Worm (Caenorhabditis elegans) whole organism, L4 larva: Measurements from ENCODE around the gene Y59E9AL.8.
"Not testable (repeated sequence)": the region's sequence is repeated elsewhere in the genome, so short reads cannot be mapped to it uniquely, and the experiment has no call there.

Experiments used
- F10B5.3 ChIP-seq: sonication (generic microtip); optimal IDR thresholded peaks from 2 replicates; lab custom pipeline; 2016; ENCODE audit warnings: mild to moderate bottlenecking, missing genetic modification characterization, missing compliant biosample characterization
- Y105C5A.15 ChIP-seq: fragments of 200-800 bp; sonication (Bioruptor generic); IDR thresholded peaks from 2 replicates; pipeline ENCODE4 v1.3.6; 2022; ENCODE audit warnings: missing genetic modification characterization, missing compliant biosample characterization
- Y48G9A.11 ChIP-seq: fragments of 200-800 bp; sonication (Bioruptor generic); IDR thresholded peaks from 2 replicates; pipeline ENCODE4 v1.3.6; 2022; ENCODE audit warnings: missing genetic modification reagents, missing genetic modification characterization, missing compliant biosample characterization
- Y75B8A.6 ChIP-seq: fragments of 200-800 bp; sonication (Bioruptor generic); IDR thresholded peaks from 2 replicates; pipeline ENCODE4 v1.3.6; 2022; ENCODE audit warnings: missing genetic modification reagents, missing genetic modification characterization, missing compliant biosample characterization
- ZK337.2 ChIP-seq: fragments of 200-800 bp; sonication (Bioruptor generic); IDR thresholded peaks from 2 replicates; pipeline ENCODE4 v1.3.6; 2022; ENCODE audit warnings: missing genetic modification reagents, missing genetic modification characterization, missing compliant biosample characterization
- ama-1 ChIP-seq: fragments of 150-350 bp; optimal IDR thresholded peaks from 2 replicates; lab custom pipeline; 2014; ENCODE audit warnings: inconsistent platforms, mixed read lengths
- ceh-28 ChIP-seq: fragments of 150-350 bp; optimal IDR thresholded peaks from 2 replicates; lab custom pipeline; 2014; ENCODE audit warnings: missing biosample characterization, missing genetic modification reagents, missing genetic modification characterization
- ceh-82 ChIP-seq: sonication (generic microtip); optimal IDR thresholded peaks from 2 replicates; lab custom pipeline; 2017; ENCODE audit warnings: missing biosample characterization, missing genetic modification characterization
- ces-1 ChIP-seq: fragments of 150-350 bp; sonication (generic microtip); optimal IDR thresholded peaks from 4 replicates; lab custom pipeline; 2014; ENCODE audit warnings: missing biosample characterization, missing genetic modification reagents, missing genetic modification characterization
- daf-12 ChIP-seq: fragments of 150-350 bp; optimal IDR thresholded peaks from 2 replicates; lab custom pipeline; 2014; ENCODE audit warnings: missing biosample characterization, missing genetic modification reagents, missing genetic modification characterization
- daf-19 ChIP-seq: fragments of 200-800 bp; sonication (Bioruptor generic); conservative IDR thresholded peaks from 2 replicates; pipeline ENCODE4 v1.3.6; 2022; ENCODE audit warnings: missing genetic modification characterization, missing compliant biosample characterization
- dmd-8 ChIP-seq: fragments of 200-800 bp; sonication (Bioruptor generic); IDR thresholded peaks from 2 replicates; pipeline ENCODE4 v1.3.6; 2022; ENCODE audit warnings: missing genetic modification characterization, missing compliant biosample characterization
- dmd-9 ChIP-seq: fragments of 200-800 bp; sonication (Bioruptor generic); IDR thresholded peaks from 2 replicates; pipeline ENCODE4 v1.3.6; 2022; ENCODE audit warnings: missing genetic modification reagents, missing genetic modification characterization, missing compliant biosample characterization
- egl-27 ChIP-seq: sonication (generic microtip); optimal IDR thresholded peaks from 3 replicates; lab custom pipeline; 2017; ENCODE audit warnings: missing biosample characterization, missing genetic modification reagents, missing genetic modification characterization
- egl-43 ChIP-seq: fragments of 200-800 bp; sonication (Bioruptor generic); IDR thresholded peaks from 2 replicates; pipeline ENCODE4 v1.3.6; 2022; ENCODE audit warnings: missing genetic modification reagents, missing genetic modification characterization, missing compliant biosample characterization
- fkh-10 ChIP-seq: fragments of 150-350 bp; optimal IDR thresholded peaks from 2 replicates; lab custom pipeline; 2014; ENCODE audit warnings: missing biosample characterization, missing genetic modification reagents, missing genetic modification characterization
- hlh-30 ChIP-seq: sonication (generic microtip); optimal IDR thresholded peaks from 2 replicates; lab custom pipeline; 2017; ENCODE audit warnings: antibody characterized with exemption, mild to moderate bottlenecking, missing genetic modification characterization, missing compliant biosample characterization; ENCODE audit not compliant: insufficient read depth
- jun-1 ChIP-seq: fragments of 150-350 bp; optimal IDR thresholded peaks from 2 replicates; lab custom pipeline; 2014; ENCODE audit warnings: missing biosample characterization, missing genetic modification reagents, missing genetic modification characterization
- lin-1 ChIP-seq: fragments of 200-800 bp; sonication (Bioruptor generic); IDR thresholded peaks from 2 replicates; pipeline ENCODE4 v1.3.6; 2022; ENCODE audit warnings: missing genetic modification reagents, missing genetic modification characterization, missing compliant biosample characterization
- lin-39 ChIP-seq: fragments of 150-350 bp; optimal IDR thresholded peaks from 2 replicates; lab custom pipeline; 2014; ENCODE audit warnings: missing biosample characterization, missing genetic modification reagents, missing genetic modification characterization
- madf-5 ChIP-seq, 2 experiments: fragments of 200-800 bp; sonication (Bioruptor generic); IDR thresholded peaks; 2 replicates each; pipeline ENCODE4 v1.3.6; 2022; ENCODE audit warnings: missing compliant biosample characterization in 2 of 2, missing genetic modification characterization in 2 of 2
- madf-9 ChIP-seq: fragments of 200-800 bp; sonication (Bioruptor generic); conservative IDR thresholded peaks from 2 replicates; pipeline ENCODE4 v1.3.6; 2022; ENCODE audit warnings: missing genetic modification reagents, missing genetic modification characterization, missing compliant biosample characterization
- mes-2 ChIP-seq: sonication (generic microtip); optimal IDR thresholded peaks from 2 replicates; lab custom pipeline; 2016; ENCODE audit warnings: missing genotype, mild to moderate bottlenecking, missing genetic modification characterization, missing compliant biosample characterization; ENCODE audit not compliant: poor library complexity, severe bottlenecking
- nhr-237 ChIP-seq: sonication (generic microtip); optimal IDR thresholded peaks from 2 replicates; lab custom pipeline; 2017; ENCODE audit warnings: missing biosample characterization, missing genetic modification characterization
- nhr-25 ChIP-seq: sonication (generic microtip); optimal IDR thresholded peaks from 2 replicates; lab custom pipeline; 2017; ENCODE audit warnings: missing genetic modification characterization, mild to moderate bottlenecking, missing compliant biosample characterization, antibody characterized with exemption, moderate library complexity, borderline replicate concordance; ENCODE audit not compliant: insufficient read depth
- nhr-41 ChIP-seq: fragments of 200-800 bp; sonication (Bioruptor generic); IDR thresholded peaks from 2 replicates; pipeline ENCODE4 v1.3.6; 2022; ENCODE audit warnings: missing genetic modification reagents, missing genetic modification characterization, missing compliant biosample characterization
- nhr-76 ChIP-seq: fragments of 150-350 bp; optimal IDR thresholded peaks from 2 replicates; lab custom pipeline; 2014; ENCODE audit warnings: missing biosample characterization, missing genetic modification characterization
- php-3 ChIP-seq: fragments of 200-800 bp; sonication (Bioruptor generic); IDR thresholded peaks from 2 replicates; pipeline ENCODE4 v1.3.6; 2022; ENCODE audit warnings: missing genetic modification reagents, missing genetic modification characterization, missing compliant biosample characterization
- saeg-2 ChIP-seq: fragments of 200-800 bp; sonication (Bioruptor generic); IDR thresholded peaks from 2 replicates; pipeline ENCODE4 v1.3.6; 2022; ENCODE audit warnings: missing genetic modification reagents, missing genetic modification characterization, missing compliant biosample characterization
- spr-1 ChIP-seq: sonication (generic microtip); optimal IDR thresholded peaks from 2 replicates; lab custom pipeline; 2016; ENCODE audit warnings: mild to moderate bottlenecking, missing genetic modification characterization, missing compliant biosample characterization
- unc-39 ChIP-seq: sonication (generic microtip); optimal IDR thresholded peaks from 2 replicates; lab custom pipeline; 2017; ENCODE audit warnings: missing biosample characterization, missing genetic modification characterization
- zip-11 ChIP-seq: fragments of 200-800 bp; sonication (Bioruptor generic); IDR thresholded peaks from 2 replicates; pipeline ENCODE4 v1.3.6; 2022; ENCODE audit warnings: missing genetic modification characterization, missing compliant biosample characterization
- ztf-11 ChIP-seq: fragments of 150-350 bp; optimal IDR thresholded peaks from 2 replicates; lab custom pipeline; 2014; ENCODE audit warnings: missing biosample characterization, missing genetic modification characterization

Gene Y59E9AL.8

DNA sequence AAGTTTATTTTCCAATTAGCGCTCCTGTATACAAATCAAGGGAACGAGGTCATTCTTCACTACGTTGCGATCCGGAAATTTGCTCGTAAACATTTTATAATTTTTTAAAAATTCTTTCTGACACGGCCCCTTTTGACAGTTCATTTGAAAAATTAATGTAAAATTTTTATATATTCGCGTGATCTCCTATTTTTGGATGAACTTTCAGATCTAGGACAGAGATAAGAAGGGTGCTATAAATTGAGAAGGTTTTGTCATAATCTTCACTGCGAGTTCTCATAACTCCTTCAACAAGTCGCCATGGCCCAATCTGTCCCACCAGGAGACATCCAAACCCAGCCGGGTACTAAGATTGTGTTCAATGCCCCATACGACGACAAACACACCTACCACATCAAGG lies 36.2 kb upstream of the Y59E9AL.8 start, which contains the start of gene msp-19:
Gene msp-19 (plus strand): TSS at position 301 of the 400 bp plus-strand sequence.
- not testable (repeated sequence) for TF ChIP-seq dmd-9; lin-1 (GFP tag; lab: Robert Waterston, UW); ceh-28 (tag; lab: Kevin White, UChicago)

ce11 chrIV:5258385-5258784 lies 34.2 kb upstream of the Y59E9AL.8 start, which contains the start of gene ttbk-2.1:
TSS of gene ttbk-2.1 (plus strand) at chrIV:5258685.
- TF ChIP-seq dmd-9; ceh-82 (tag; lab: Kevin White, UChicago); madf-9 (GFP tag; lab: Robert Waterston, UW): not testable (repeated sequence)

ce11 chrIV:5256731-5257130 lies 32.6 kb upstream of the Y59E9AL.8 start, which contains the start of gene F36H12.9:
TSS of gene F36H12.9 (plus strand) at chrIV:5257031.
- TF ChIP-seq nhr-25 (tag; lab: Kevin White, UChicago); saeg-2 (GFP tag; lab: Robert Waterston, UW); nhr-41 (GFP tag; lab: Robert Waterston, UW): not testable (repeated sequence)

DNA sequence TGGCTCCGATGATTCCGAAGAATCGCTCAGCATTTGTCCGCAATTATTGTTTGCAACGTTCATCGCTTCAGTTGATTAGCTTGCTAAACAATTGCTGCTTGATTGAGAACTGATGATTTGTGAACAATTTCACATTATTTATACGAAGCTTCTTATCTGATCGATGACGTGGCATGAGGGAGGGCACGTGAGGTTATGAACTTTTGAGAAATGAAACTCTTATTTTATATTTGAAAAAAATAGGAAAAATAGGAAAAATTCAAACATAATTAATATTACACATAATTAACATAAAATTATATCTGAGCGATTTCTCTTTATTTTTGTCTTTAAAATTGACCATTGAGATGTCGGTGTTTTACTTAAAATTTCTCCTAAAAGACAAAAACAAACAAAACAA lies 30.5 kb upstream of the Y59E9AL.8 start, which contains the start of gene F36H12.10:
Gene F36H12.10 (minus strand): TSS at position 101 of the 400 bp plus-strand sequence.
- not testable (repeated sequence) for TF ChIP-seq mes-2; zip-11 (GFP tag; lab: Robert Waterston, UW); egl-27

DNA sequence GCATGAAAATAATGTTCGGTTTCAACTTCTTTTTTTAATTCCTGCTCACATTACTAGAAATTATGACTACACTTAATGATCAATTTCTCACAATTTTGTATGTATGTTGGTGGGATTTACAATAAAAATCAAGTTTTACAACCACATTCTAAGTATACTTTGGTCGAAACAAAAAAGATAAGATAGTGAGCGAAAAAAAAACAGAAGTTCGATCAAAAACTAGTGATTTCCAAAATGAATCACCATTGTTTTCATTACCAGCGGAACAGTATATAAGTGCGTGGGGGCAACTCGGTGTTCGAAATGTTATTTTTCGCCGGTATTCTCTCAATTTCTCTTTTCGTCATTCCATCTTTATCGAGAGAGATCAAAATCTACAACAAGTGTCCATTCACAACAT lies 6.4 kb upstream of the Y59E9AL.8 start, which contains the start of gene thn-5:
Gene thn-5 (plus strand): TSS at position 301 of the 400 bp plus-strand sequence.
- TF ChIP-seq egl-43 (GFP tag; lab: Robert Waterston, UW) (no peak), spr-1 (no peak), ces-1 (GFP tag; lab: Kevin White, UChicago) (no peak), ztf-11 (no peak), dmd-9 (no peak), Y48G9A.11 (GFP tag; lab: Robert Waterston, UW) (no peak), daf-19 (no peak), F10B5.3 (tag; lab: Kevin White, UChicago) (no peak), unc-39 (tag; lab: Kevin White, UChicago) (no peak), daf-12 (tag; lab: Kevin White, UChicago) (no peak), ceh-28 (tag; lab: Kevin White, UChicago) (no peak), jun-1 (tag; lab: Kevin White, UChicago) (no peak), php-3 (GFP tag; lab: Robert Waterston, UW) (no peak), hlh-30 (tag; lab: Kevin White, UChicago) (no peak), Y75B8A.6 (GFP tag; lab: Robert Waterston, UW) (no peak), fkh-10 (GFP tag; lab: Kevin White, UChicago) (no peak)
- TF ChIP-seq, all 104 proteins: peak for 0

DNA sequence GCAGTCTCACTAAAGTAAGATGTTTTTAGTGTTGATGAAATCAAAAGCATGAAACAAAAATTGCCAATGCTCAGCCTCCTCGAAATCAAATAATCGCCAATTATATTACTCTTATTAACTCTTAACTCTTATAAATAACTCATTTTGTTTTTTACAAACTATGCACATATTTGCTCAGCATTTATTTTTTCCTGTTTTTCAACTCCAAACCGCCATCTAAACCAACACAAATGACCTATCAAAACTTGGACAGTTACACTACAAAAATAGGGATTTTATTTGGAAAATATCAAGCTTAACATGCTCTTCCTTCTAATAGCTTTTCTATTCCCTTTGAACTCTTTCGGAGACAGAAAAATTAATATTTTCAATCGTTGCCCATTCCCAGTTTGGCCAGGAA lies 4.5 kb upstream of the Y59E9AL.8 start, which contains the start of gene thn-6:
Gene thn-6 (plus strand): TSS at position 301 of the 400 bp plus-strand sequence.
- TF ChIP-seq madf-5 (GFP tag; IDR thresholded peaks at IDR 0.05; lab: Robert Waterston, UW) (no peak), ama-1 (lab: Kevin White, UChicago) (no peak), nhr-76 (no peak), nhr-237 (tag; lab: Kevin White, UChicago) (no peak), ZK337.2 (GFP tag; lab: Robert Waterston, UW) (no peak), Y105C5A.15 (no peak), dmd-8 (GFP tag; lab: Robert Waterston, UW) (no peak), lin-39 (tag; lab: Kevin White, UChicago) (no peak), nhr-25 (tag; lab: Kevin White, UChicago) (no peak), spr-1 (no peak)
